Worm (Caenorhabditis elegans) whole organism, L4 larva: Measurements from ENCODE around the gene ubh-3.
A peak's percentile ranks its signal among the peaks of the same experiment; 100 is the strongest.

Experiments
- F49E8.2 ChIP-seq: sonication (generic microtip); optimal IDR thresholded peaks from 2 replicates; lab custom pipeline; 2016; ENCODE audit warnings: missing compliant biosample characterization, mild to moderate bottlenecking, missing genetic modification characterization, borderline replicate concordance
- T20F7.1 ChIP-seq: fragments of 200-800 bp; sonication (Bioruptor generic); optimal IDR thresholded peaks from 2 replicates; lab custom pipeline; 2018; ENCODE audit warnings: mild to moderate bottlenecking, missing genetic modification characterization, missing compliant biosample characterization
- T26A8.4 ChIP-seq: fragments of 200-800 bp; sonication (Bioruptor generic); IDR thresholded peaks from 2 replicates; pipeline ENCODE4 v1.3.6; 2022; ENCODE audit warnings: missing genetic modification characterization, missing compliant biosample characterization
- Y105C5A.15 ChIP-seq: fragments of 200-800 bp; sonication (Bioruptor generic); IDR thresholded peaks from 2 replicates; pipeline ENCODE4 v1.3.6; 2022; ENCODE audit warnings: missing genetic modification characterization, missing compliant biosample characterization
- Y48G9A.11 ChIP-seq: fragments of 200-800 bp; sonication (Bioruptor generic); IDR thresholded peaks from 2 replicates; pipeline ENCODE4 v1.3.6; 2022; ENCODE audit warnings: missing genetic modification reagents, missing genetic modification characterization, missing compliant biosample characterization
- Y5F2A.4 ChIP-seq: fragments of 200-800 bp; sonication (Bioruptor generic); optimal IDR thresholded peaks from 2 replicates; lab custom pipeline; 2018; ENCODE audit warnings: mild to moderate bottlenecking, missing genetic modification characterization, missing compliant biosample characterization
- aha-1 ChIP-seq: fragments of 150-350 bp; peaks from one replicate; lab custom pipeline; 2014; ENCODE audit warnings: missing biosample characterization, missing genetic modification characterization
- arid-1 ChIP-seq: fragments of 200-800 bp; sonication (Bioruptor generic); conservative IDR thresholded peaks from 2 replicates; pipeline ENCODE4 v1.3.6; 2022; ENCODE audit warnings: missing genetic modification reagents, missing genetic modification characterization, missing compliant biosample characterization
- ceh-20 ChIP-seq: fragments of 200-800 bp; sonication (Bioruptor generic); IDR thresholded peaks from 2 replicates; pipeline ENCODE4 v1.3.6; 2022; ENCODE audit warnings: missing genetic modification reagents, missing genetic modification characterization, missing compliant biosample characterization
- ceh-32 ChIP-seq: sonication (generic microtip); optimal IDR thresholded peaks from 2 replicates; lab custom pipeline; 2016; ENCODE audit warnings: mild to moderate bottlenecking, missing genetic modification characterization, missing compliant biosample characterization; ENCODE audit not compliant: poor library complexity
- ceh-82 ChIP-seq: sonication (generic microtip); optimal IDR thresholded peaks from 2 replicates; lab custom pipeline; 2017; ENCODE audit warnings: missing biosample characterization, missing genetic modification characterization
- ces-1 ChIP-seq: fragments of 150-350 bp; sonication (generic microtip); optimal IDR thresholded peaks from 4 replicates; lab custom pipeline; 2014; ENCODE audit warnings: missing biosample characterization, missing genetic modification reagents, missing genetic modification characterization
- ctbp-1 ChIP-seq: fragments of 200-800 bp; sonication (Bioruptor generic); IDR thresholded peaks from 2 replicates; pipeline ENCODE4 v1.3.6; 2022; ENCODE audit warnings: missing genetic modification reagents, missing genetic modification characterization, missing compliant biosample characterization
- daf-16 ChIP-seq, 3 experiments: sonication (generic microtip); optimal IDR thresholded peaks; 2 replicates each; lab custom pipeline; 2016 to 2017; ENCODE audit warnings: missing genetic modification characterization in 3 of 3, missing genetic modification reagents in 3 of 3, mild to moderate bottlenecking in 2 of 3, missing compliant biosample characterization in 2 of 3, missing biosample characterization in 1 of 3, moderate library complexity in 1 of 3
- egl-27 ChIP-seq: sonication (generic microtip); optimal IDR thresholded peaks from 3 replicates; lab custom pipeline; 2017; ENCODE audit warnings: missing biosample characterization, missing genetic modification reagents, missing genetic modification characterization
- egl-43 ChIP-seq: fragments of 200-800 bp; sonication (Bioruptor generic); IDR thresholded peaks from 2 replicates; pipeline ENCODE4 v1.3.6; 2022; ENCODE audit warnings: missing genetic modification reagents, missing genetic modification characterization, missing compliant biosample characterization
- fos-1 ChIP-seq: fragments of 150-350 bp; optimal IDR thresholded peaks from 2 replicates; lab custom pipeline; 2014; ENCODE audit warnings: missing biosample characterization, missing genetic modification characterization
- hif-1 ChIP-seq, 2 experiments: sonication (generic microtip); optimal IDR thresholded peaks; 2 replicates each; lab custom pipeline; 2016 to 2017; ENCODE audit warnings: missing compliant biosample characterization in 2 of 2, missing genetic modification characterization in 2 of 2, missing genetic modification reagents in 2 of 2, missing genotype in 2 of 2, mild to moderate bottlenecking in 1 of 2
- hmg-1.1 ChIP-seq: fragments of 200-800 bp; sonication (Bioruptor generic); IDR thresholded peaks from 2 replicates; pipeline ENCODE4 v1.3.6; 2022; ENCODE audit warnings: missing genetic modification reagents, missing genetic modification characterization, missing compliant biosample characterization
- jun-1 ChIP-seq: fragments of 150-350 bp; optimal IDR thresholded peaks from 2 replicates; lab custom pipeline; 2014; ENCODE audit warnings: missing biosample characterization, missing genetic modification reagents, missing genetic modification characterization
- lim-7 ChIP-seq: fragments of 200-800 bp; sonication (Bioruptor generic); IDR thresholded peaks from 2 replicates; pipeline ENCODE4 v1.3.6; 2022; ENCODE audit warnings: missing genetic modification characterization, missing compliant biosample characterization
- lin-38 ChIP-seq: fragments of 200-800 bp; sonication (Bioruptor generic); IDR thresholded peaks from 2 replicates; pipeline ENCODE4 v1.3.6; 2022; ENCODE audit warnings: missing genetic modification reagents, missing genetic modification characterization, missing compliant biosample characterization
- lir-3 ChIP-seq: sonication (generic microtip); optimal IDR thresholded peaks from 2 replicates; lab custom pipeline; 2016; ENCODE audit warnings: mild to moderate bottlenecking, missing genetic modification characterization, missing compliant biosample characterization
- lsy-2 ChIP-seq, 2 experiments: fragments of 150-350 bp in 1 of 2; sonication (generic microtip) in 1 of 2; optimal IDR thresholded peaks; 2 replicates each; lab custom pipeline; 2014 to 2017; ENCODE audit warnings: missing biosample characterization in 2 of 2, missing genetic modification characterization in 2 of 2
- mdl-1 ChIP-seq, 2 experiments: fragments of 150-350 bp in 1 of 2; sonication (generic microtip) in 1 of 2; optimal IDR thresholded peaks; 2 replicates each; lab custom pipeline; 2014 to 2017; ENCODE audit warnings: missing biosample characterization in 2 of 2, missing genetic modification characterization in 2 of 2
- nhr-10 ChIP-seq: fragments of 150-350 bp; optimal IDR thresholded peaks from 2 replicates; lab custom pipeline; 2014; ENCODE audit warnings: missing biosample characterization, missing genetic modification characterization
- nhr-48 ChIP-seq: sonication (generic microtip); optimal IDR thresholded peaks from 2 replicates; lab custom pipeline; 2016; ENCODE audit warnings: mild to moderate bottlenecking, missing genetic modification characterization, missing compliant biosample characterization
- set-16 ChIP-seq: fragments of 200-800 bp; sonication (Bioruptor generic); IDR thresholded peaks from 2 replicates; pipeline ENCODE4 v1.3.6; 2022; ENCODE audit warnings: missing genetic modification reagents, missing genetic modification characterization, missing compliant biosample characterization
- skn-1 ChIP-seq: fragments of 150-350 bp; optimal IDR thresholded peaks from 2 replicates; lab custom pipeline; 2014; ENCODE audit warnings: missing biosample characterization, missing genetic modification characterization
- tag-97 ChIP-seq: fragments of 200-800 bp; sonication (Bioruptor generic); IDR thresholded peaks from 2 replicates; pipeline ENCODE4 v1.3.6; 2022; ENCODE audit warnings: missing genetic modification characterization, missing compliant biosample characterization
- unc-62 ChIP-seq, 3 experiments: fragments of 150-350 bp in 1 of 3; sonication (generic microtip); optimal IDR thresholded peaks in 2 of 3; peaks in 1 of 3; 1 replicate in 1 of 3; 2 replicates in 2 of 3; lab custom pipeline; 2014 to 2017; ENCODE audit warnings: missing biosample characterization in 3 of 3, missing genetic modification characterization in 3 of 3, missing genetic modification reagents in 3 of 3, missing genotype in 1 of 3
- vab-7 ChIP-seq: fragments of 200-800 bp; sonication (Bioruptor generic); IDR thresholded peaks from 2 replicates; pipeline ENCODE4 v1.3.6; 2022; ENCODE audit warnings: missing genetic modification reagents, missing genetic modification characterization, missing compliant biosample characterization
- zfp-2 ChIP-seq: sonication (generic microtip); optimal IDR thresholded peaks from 2 replicates; lab custom pipeline; 2016; ENCODE audit warnings: mild to moderate bottlenecking, missing genetic modification characterization, missing compliant biosample characterization
- zip-2 ChIP-seq: fragments of 150-350 bp; optimal IDR thresholded peaks from 2 replicates; lab custom pipeline; 2014; ENCODE audit warnings: missing biosample characterization, missing genetic modification characterization
- ztf-11 ChIP-seq: fragments of 150-350 bp; optimal IDR thresholded peaks from 2 replicates; lab custom pipeline; 2014; ENCODE audit warnings: missing biosample characterization, missing genetic modification characterization

The ubh-3 gene

ce11 chrV:6522879-6523497 is 14.4 kb upstream of the ubh-3 start (continued):
- TF ChIP-seq unc-62 (GFP tag; optimal IDR thresholded peaks at IDR 0.05 in 1 of 2; lab: Kevin White, UChicago) (peak in 1 of 2 experiments; percentile 87), unc-62 (tag; optimal IDR thresholded peaks at IDR 0.05; lab: Kevin White, UChicago) (no peak), nhr-10 (no peak), egl-27 (tag; lab: Kevin White, UChicago) (no peak), mdl-1 (tag; optimal IDR thresholded peaks at IDR 0.05; lab: Kevin White, UChicago) (no peak), fos-1 (tag; lab: Kevin White, UChicago) (no peak), ceh-82 (no peak), F49E8.2 (tag; lab: Kevin White, UChicago) (no peak), egl-43 (no peak), nhr-48 (tag; lab: Kevin White, UChicago) (no peak), ceh-20 (0 out of 2 replicates have a peak, but pooled peaks have one; percentile 15), T20F7.1 (GFP tag; lab: Kevin White, UChicago) (no peak), lin-38 (no peak), ctbp-1 (GFP tag; lab: Robert Waterston, UW) (no peak), lim-7 (GFP tag; lab: Robert Waterston, UW) (no peak), zfp-2 (tag; lab: Kevin White, UChicago) (no peak), tag-97 (GFP tag; lab: Robert Waterston, UW) (no peak), lsy-2 (tag; optimal IDR thresholded peaks at IDR 0.05; lab: Kevin White, UChicago) (no peak), Y48G9A.11 (GFP tag; lab: Robert Waterston, UW) (no peak), hmg-1.1 (GFP tag; lab: Robert Waterston, UW) (no peak), hif-1 (tag; optimal IDR thresholded peaks at IDR 0.05; lab: Kevin White, UChicago) (no peak), ztf-11 (tag; lab: Kevin White, UChicago) (no peak), ceh-32 (tag; lab: Kevin White, UChicago) (no peak)

DNA sequence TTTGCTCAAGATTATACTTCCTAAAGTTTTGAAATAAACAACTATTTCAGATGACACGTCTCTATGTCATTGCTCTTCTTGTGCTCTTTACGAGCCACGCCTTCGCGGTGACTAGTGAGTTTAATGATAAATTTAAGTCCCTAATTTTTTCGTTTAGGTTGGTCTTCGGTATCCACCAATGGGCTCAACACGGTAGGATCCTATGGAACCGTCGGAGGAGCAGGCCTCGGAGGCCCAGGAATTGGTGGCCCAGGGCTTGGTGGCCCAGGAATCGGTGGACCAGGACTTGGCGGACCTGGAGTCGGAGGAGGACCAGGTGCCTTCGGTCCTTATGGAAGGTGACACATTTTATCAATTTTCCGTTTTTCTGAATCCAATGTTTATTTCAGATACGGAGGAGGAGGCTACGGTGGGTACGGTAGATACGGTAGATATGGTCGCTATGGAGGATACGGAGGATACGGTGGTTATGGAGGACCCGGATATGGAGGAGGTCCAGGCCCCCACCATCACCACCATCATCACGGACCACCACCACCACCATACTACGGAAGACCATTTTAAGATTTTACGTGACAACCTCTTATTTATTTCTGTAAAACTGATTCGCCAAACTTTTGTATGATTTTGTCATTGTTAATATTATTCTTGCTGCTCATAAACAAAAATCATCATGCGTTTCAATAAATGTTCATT is 11.9 kb upstream of the ubh-3 start, which contains the start of the genes F46E10.2 and F46E10.18:
Gene F46E10.2, plus strand, starts transcription at position 51 of the 696 bp plus-strand sequence.
Gene F46E10.18, plus strand, starts transcription at position 646 of the 696 bp plus-strand sequence.
- TF ChIP-seq unc-62 (GFP tag; optimal IDR thresholded peaks at IDR 0.05 in 1 of 2; lab: Kevin White, UChicago) (peak in 1 of 2 experiments; percentile 89), unc-62 (tag; optimal IDR thresholded peaks at IDR 0.05; lab: Kevin White, UChicago) (no peak), set-16 (peak; percentile 83), T26A8.4 (GFP tag; lab: Robert Waterston, UW) (no peak), aha-1 (tag; lab: Kevin White, UChicago) (peak; percentile 5), egl-43 (peak; percentile 70)

- TF ChIP-seq vab-7 (GFP tag; lab: Robert Waterston, UW) (no peak), set-16 (no peak), jun-1 (no peak), ztf-11 (tag; lab: Kevin White, UChicago) (no peak), Y5F2A.4 (GFP tag; lab: Kevin White, UChicago) (no peak), skn-1 (tag; lab: Kevin White, UChicago) (no peak), lir-3 (no peak), fos-1 (tag; lab: Kevin White, UChicago) (no peak), ceh-20 (no peak), Y105C5A.15 (GFP tag; lab: Robert Waterston, UW) (no peak), daf-16 (GFP tag; optimal IDR thresholded peaks at IDR 0.05; lab: Kevin White, UChicago) (no peak), daf-16 (tag; optimal IDR thresholded peaks at IDR 0.05; lab: Kevin White, UChicago) (no peak), arid-1 (GFP tag; lab: Robert Waterston, UW) (no peak), ces-1 (GFP tag; lab: Kevin White, UChicago) (no peak), tag-97 (GFP tag; lab: Robert Waterston, UW) (no peak), zip-2 (tag; lab: Kevin White, UChicago) (no peak), T26A8.4 (GFP tag; lab: Robert Waterston, UW) (no peak)
Measured at ce11 chrV:6518225-6518396, 9.5 kb upstream of the ubh-3 start, which contains the start of gene F46E10.3. TSS of gene F46E10.3 (plus strand) at chrV:6518297.
